Fruit fly (Drosophila melanogaster) whole organism, wandering third instar larva: Measurements from ENCODE around the gene CG15765.

Source experiments
- Myc ChIP-seq: fragments of >200 bp; optimal IDR thresholded peaks from 2 replicates; lab custom pipeline; 2017
- ey ChIP-seq: fragments of 200-800 bp; sonication (Bioruptor generic); optimal IDR thresholded peaks from 2 replicates; lab custom pipeline; 2016; ENCODE audit warnings: missing biosample characterization, missing genetic modification characterization
- fru ChIP-seq: fragments of 200-800 bp; sonication (Bioruptor generic); optimal IDR thresholded peaks from 3 replicates; lab custom pipeline; 2016; ENCODE audit warnings: missing biosample characterization, mild to moderate bottlenecking, missing genetic modification characterization
- h ChIP-seq: fragments of 200-800 bp; sonication (Bioruptor generic); optimal IDR thresholded peaks from 3 replicates; lab custom pipeline; 2016; ENCODE audit warnings: missing biosample characterization, mild to moderate bottlenecking, missing genetic modification characterization
- usp ChIP-seq: fragments of >200 bp; optimal IDR thresholded peaks from 2 replicates; lab custom pipeline; 2017; ENCODE audit warnings: missing biosample characterization, missing genetic modification characterization

dm6 chrX:5772409-5772808 lies 46.0 kb upstream of the CG15765 start:
- TF ChIP-seq Myc (lab: Kevin White, UChicago), result no peak
- no peak for TF ChIP-seq fru (GFP tag; lab: Kevin White, UChicago)
- no peak for TF ChIP-seq usp
- no peak for TF ChIP-seq h (GFP tag; lab: Kevin White, UChicago)
- no peak for TF ChIP-seq ey (GFP tag; lab: Kevin White, UChicago)
